Worm (Caenorhabditis elegans) whole organism, L1 larva: ENCODE measurements around the gene sel-2.

ENCODE experiments used
- C04F5.9 ChIP-seq: sonication (generic microtip); optimal IDR thresholded peaks from 2 replicates; lab custom pipeline; 2016; ENCODE audit warnings: missing genetic modification characterization, missing compliant biosample characterization
- C16A3.4 ChIP-seq: fragments of 150-350 bp; optimal IDR thresholded peaks from 2 replicates; lab custom pipeline; 2014; ENCODE audit warnings: missing biosample characterization, missing genetic modification characterization
- C34B4.2 ChIP-seq: sonication (generic microtip); optimal IDR thresholded peaks from 2 replicates; lab custom pipeline; 2017; ENCODE audit warnings: mild to moderate bottlenecking, missing genetic modification characterization, missing compliant biosample characterization
- F16B12.6 ChIP-seq: fragments of 150-350 bp; optimal IDR thresholded peaks from 2 replicates; lab custom pipeline; 2014; ENCODE audit warnings: missing biosample characterization, missing genetic modification characterization
- Y116A8C.19 ChIP-seq: sonication (generic microtip); optimal IDR thresholded peaks from 2 replicates; lab custom pipeline; 2016; ENCODE audit warnings: missing compliant biosample characterization, missing genetic modification characterization, borderline replicate concordance
- aly-2 ChIP-seq: fragments of 150-350 bp; optimal IDR thresholded peaks from 2 replicates; lab custom pipeline; 2014; ENCODE audit warnings: missing biosample characterization, missing genetic modification characterization
- ama-1 ChIP-seq: fragments of 150-350 bp; optimal IDR thresholded peaks from 2 replicates; lab custom pipeline; 2014
- blmp-1 ChIP-seq: fragments of 150-350 bp; optimal IDR thresholded peaks from 2 replicates; lab custom pipeline; 2014; ENCODE audit warnings: missing biosample characterization, missing genetic modification characterization
- ceh-63 ChIP-seq: fragments of 200-800 bp; sonication (Bioruptor generic); optimal IDR thresholded peaks from 2 replicates; lab custom pipeline; 2018; ENCODE audit warnings: mild to moderate bottlenecking, missing genetic modification characterization, missing compliant biosample characterization
- ceh-8 ChIP-seq: fragments of 200-800 bp; sonication (Bioruptor generic); optimal IDR thresholded peaks from 2 replicates; lab custom pipeline; 2018; ENCODE audit warnings: mild to moderate bottlenecking, missing genetic modification characterization, moderate library complexity, missing compliant biosample characterization
- ceh-88 ChIP-seq: fragments of 200-800 bp; sonication (Bioruptor generic); IDR thresholded peaks from 2 replicates; pipeline ENCODE4 v1.3.6; 2022; ENCODE audit warnings: missing genetic modification characterization, missing compliant biosample characterization
- dsc-1 ChIP-seq: sonication (generic microtip); optimal IDR thresholded peaks from 2 replicates; lab custom pipeline; 2016; ENCODE audit warnings: mild to moderate bottlenecking, missing genetic modification characterization, missing compliant biosample characterization
- efl-1 ChIP-seq, 4 experiments: fragments of 150-350 bp; optimal IDR thresholded peaks in 3 of 4; peaks in 1 of 4; 1 replicate in 1 of 4; 2 replicates in 3 of 4; lab custom pipeline; 2014; ENCODE audit warnings: missing biosample characterization in 2 of 4, missing genetic modification characterization in 2 of 4, missing genetic modification reagents in 2 of 4
- efl-3 ChIP-seq: fragments of 200-800 bp; sonication (Bioruptor generic); optimal IDR thresholded peaks from 2 replicates; lab custom pipeline; 2018; ENCODE audit warnings: mild to moderate bottlenecking, missing genetic modification characterization, missing compliant biosample characterization
- egl-27 ChIP-seq, 2 experiments: fragments of 150-350 bp in 1 of 2; sonication (generic microtip); optimal IDR thresholded peaks; 3 replicates each; lab custom pipeline; 2017 to 2018; ENCODE audit warnings: missing biosample characterization in 2 of 2, missing genetic modification characterization in 2 of 2, missing genetic modification reagents in 2 of 2
- elt-2 ChIP-seq: sonication (generic microtip); optimal IDR thresholded peaks from 2 replicates; lab custom pipeline; 2016; ENCODE audit warnings: missing genetic modification characterization, mild to moderate bottlenecking, inconsistent platforms, missing compliant biosample characterization, missing genetic modification reagents
- fkh-4 ChIP-seq: sonication (generic microtip); optimal IDR thresholded peaks from 2 replicates; lab custom pipeline; 2016; ENCODE audit warnings: missing compliant biosample characterization, missing genetic modification characterization, borderline replicate concordance
- fos-1 ChIP-seq: fragments of 150-350 bp; optimal IDR thresholded peaks from 2 replicates; lab custom pipeline; 2014; ENCODE audit warnings: missing biosample characterization, missing genetic modification characterization
- grh-1 ChIP-seq: fragments of 200-800 bp; sonication (Bioruptor generic); IDR thresholded peaks from 2 replicates; pipeline ENCODE4 v1.3.6; 2022; ENCODE audit warnings: missing genetic modification reagents, missing genetic modification characterization, missing compliant biosample characterization
- hlh-17 ChIP-seq: fragments of 200-800 bp; sonication (Bioruptor generic); optimal IDR thresholded peaks from 2 replicates; lab custom pipeline; 2018; ENCODE audit warnings: missing genetic modification characterization, mild to moderate bottlenecking, missing compliant biosample characterization, moderate library complexity, borderline replicate concordance
- irx-1 ChIP-seq: sonication (generic microtip); optimal IDR thresholded peaks from 2 replicates; lab custom pipeline; 2016; ENCODE audit warnings: missing genetic modification characterization, missing compliant biosample characterization
- lin-15B ChIP-seq: fragments of 150-350 bp; sonication (generic microtip); optimal IDR thresholded peaks from 3 replicates; lab custom pipeline; 2014; ENCODE audit warnings: missing biosample characterization, missing genetic modification characterization
- lin-35 ChIP-seq, 2 experiments: fragments of 150-350 bp; optimal IDR thresholded peaks; 2 replicates each; lab custom pipeline; 2014; ENCODE audit warnings: missing biosample characterization in 2 of 2, missing genetic modification characterization in 2 of 2, missing genetic modification reagents in 2 of 2
- lin-39 ChIP-seq: fragments of 150-350 bp; optimal IDR thresholded peaks from 2 replicates; lab custom pipeline; 2014; ENCODE audit warnings: missing biosample characterization, missing genetic modification reagents, missing genetic modification characterization
- lir-3 ChIP-seq: sonication (generic microtip); optimal IDR thresholded peaks from 2 replicates; lab custom pipeline; 2016; ENCODE audit warnings: mild to moderate bottlenecking, missing genetic modification characterization, moderate library complexity, missing compliant biosample characterization; ENCODE audit not compliant: poor library complexity
- mdl-1 ChIP-seq, 2 experiments: fragments of 150-350 bp; optimal IDR thresholded peaks; 2 replicates each; lab custom pipeline; 2014 to 2017; ENCODE audit warnings: missing biosample characterization in 2 of 2, missing genetic modification characterization in 2 of 2, inconsistent platforms in 1 of 2
- mep-1 ChIP-seq: fragments of 150-350 bp; optimal IDR thresholded peaks from 2 replicates; lab custom pipeline; 2014; ENCODE audit warnings: missing biosample characterization, missing genetic modification characterization
- nhr-11 ChIP-seq: fragments of 150-350 bp; optimal IDR thresholded peaks from 2 replicates; lab custom pipeline; 2014; ENCODE audit warnings: missing biosample characterization, missing genetic modification characterization
- nhr-20 ChIP-seq: sonication (generic microtip); optimal IDR thresholded peaks from 2 replicates; lab custom pipeline; 2016; ENCODE audit warnings: mild to moderate bottlenecking, missing genetic modification characterization, missing compliant biosample characterization
- nhr-237 ChIP-seq: fragments of 150-350 bp; optimal IDR thresholded peaks from 2 replicates; lab custom pipeline; 2014; ENCODE audit warnings: missing biosample characterization, missing genetic modification characterization
- nhr-28 ChIP-seq: fragments of 150-350 bp; optimal IDR thresholded peaks from 2 replicates; lab custom pipeline; 2014; ENCODE audit warnings: missing biosample characterization, missing genetic modification characterization
- nhr-77 ChIP-seq: fragments of 150-350 bp; optimal IDR thresholded peaks from 2 replicates; lab custom pipeline; 2014; ENCODE audit warnings: missing biosample characterization, missing genetic modification characterization
- nhr-85 ChIP-seq: sonication (generic microtip); peaks from one replicate; lab custom pipeline; 2016; ENCODE audit warnings: missing genetic modification characterization, inconsistent platforms, missing compliant biosample characterization
- pag-3 ChIP-seq: sonication (generic microtip); optimal IDR thresholded peaks from 2 replicates; lab custom pipeline; 2017; ENCODE audit warnings: missing genetic modification characterization, mild to moderate bottlenecking, missing compliant biosample characterization, antibody characterized with exemption, borderline replicate concordance; ENCODE audit not compliant: insufficient read depth
- rnt-1 ChIP-seq: sonication (generic microtip); optimal IDR thresholded peaks from 2 replicates; lab custom pipeline; 2016; ENCODE audit warnings: mild to moderate bottlenecking, missing genetic modification characterization, moderate library complexity, missing compliant biosample characterization
- skn-1 ChIP-seq: fragments of 150-350 bp; optimal IDR thresholded peaks from 2 replicates; lab custom pipeline; 2014; ENCODE audit warnings: missing biosample characterization, missing genetic modification characterization
- snpc-4 ChIP-seq: fragments of 150-350 bp; optimal IDR thresholded peaks from 2 replicates; lab custom pipeline; 2014; ENCODE audit warnings: missing biosample characterization, missing genetic modification characterization
- swsn-7 ChIP-seq: sonication (generic microtip); optimal IDR thresholded peaks from 2 replicates; lab custom pipeline; 2016; ENCODE audit warnings: missing genetic modification characterization, missing compliant biosample characterization
- tbx-2 ChIP-seq: sonication (generic microtip); optimal IDR thresholded peaks from 2 replicates; lab custom pipeline; 2016; ENCODE audit warnings: missing genetic modification characterization, missing compliant biosample characterization
- unc-130 ChIP-seq: fragments of 150-350 bp; optimal IDR thresholded peaks from 2 replicates; lab custom pipeline; 2017; ENCODE audit warnings: missing biosample characterization, missing genetic modification characterization, inconsistent platforms
- unc-30 ChIP-seq: sonication (generic microtip); optimal IDR thresholded peaks from 2 replicates; lab custom pipeline; 2017; ENCODE audit warnings: missing biosample characterization, missing genetic modification characterization
- unc-62 ChIP-seq: fragments of 150-350 bp; optimal IDR thresholded peaks from 2 replicates; lab custom pipeline; 2014; ENCODE audit warnings: missing biosample characterization, missing genetic modification reagents, missing genetic modification characterization
- vab-15 ChIP-seq: sonication (generic microtip); optimal IDR thresholded peaks from 2 replicates; lab custom pipeline; 2017; ENCODE audit warnings: missing genotype, mild to moderate bottlenecking, missing genetic modification characterization, missing compliant biosample characterization
- xbp-1 ChIP-seq: sonication (generic microtip); optimal IDR thresholded peaks from 2 replicates; lab custom pipeline; 2016; ENCODE audit warnings: missing genetic modification characterization, missing compliant biosample characterization
- zip-4 ChIP-seq: fragments of 200-800 bp; sonication (Bioruptor generic); optimal IDR thresholded peaks from 2 replicates; lab custom pipeline; 2018; ENCODE audit warnings: mild to moderate bottlenecking, missing genetic modification characterization, moderate library complexity, missing compliant biosample characterization
- ztf-11 ChIP-seq, 2 experiments: sonication (generic microtip); optimal IDR thresholded peaks; 2 replicates each; lab custom pipeline; 2016 to 2017; ENCODE audit warnings: missing genetic modification characterization in 2 of 2, missing biosample characterization in 1 of 2, missing compliant biosample characterization in 1 of 2
- ztf-4 ChIP-seq: fragments of 150-350 bp; optimal IDR thresholded peaks from 2 replicates; lab custom pipeline; 2014; ENCODE audit warnings: missing biosample characterization, missing genetic modification characterization

The sel-2 gene

DNA sequence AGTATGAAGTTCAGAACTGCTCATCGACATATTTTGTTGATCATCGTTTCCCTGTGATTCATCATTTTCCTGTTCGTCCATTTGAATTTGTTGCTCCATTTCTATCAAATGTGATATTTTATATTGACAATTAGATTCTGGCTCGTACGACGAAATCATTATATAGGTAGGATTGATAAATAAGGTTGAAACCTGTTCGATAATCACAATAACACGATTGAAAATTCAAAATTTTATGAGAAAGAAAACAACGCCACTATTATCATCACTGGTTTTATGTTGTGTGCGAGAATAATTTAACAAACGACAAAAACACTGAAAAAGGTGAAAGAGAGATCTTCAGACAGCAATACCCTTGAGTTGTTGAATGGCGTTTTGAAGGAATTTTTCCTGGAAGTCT is 17.9 kb downstream of the sel-2 start, which contains the start of gene apc-11:
TSS of gene apc-11 (minus strand) at position 101 of the 400 bp plus-strand sequence.
- TF ChIP-seq hlh-17 (no peak), nhr-85 (tag; lab: Kevin White, UChicago) (peak; percentile 52), fkh-4 (tag; lab: Kevin White, UChicago) (no peak)

DNA sequence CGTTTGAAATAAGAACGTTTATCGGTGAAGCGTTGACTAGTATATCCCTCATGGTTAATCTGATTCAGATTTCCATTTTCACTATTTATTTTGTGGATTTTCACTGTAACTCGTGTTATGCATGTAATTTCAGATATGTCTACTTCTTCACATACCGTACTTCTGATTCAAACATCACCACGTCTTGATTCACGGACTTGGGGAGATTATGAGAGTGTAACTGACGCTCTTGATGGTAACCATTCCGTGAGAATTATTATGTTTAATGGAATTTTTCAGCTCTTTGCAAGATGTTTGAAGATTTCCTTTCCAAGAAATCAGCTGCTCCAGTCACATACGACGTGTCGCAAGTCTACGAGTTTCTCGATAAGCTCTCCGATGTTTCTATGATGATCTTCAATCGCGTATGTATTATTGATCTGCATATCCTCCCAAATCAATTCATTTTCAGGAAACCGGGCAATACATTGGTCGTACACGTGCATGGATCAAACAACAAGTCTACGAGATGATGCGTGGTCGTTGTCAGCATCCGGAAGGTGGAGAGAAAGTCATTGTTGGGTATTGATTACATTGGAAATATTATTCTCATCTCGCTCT is 19.0 kb downstream of the sel-2 start, which contains the start of gene erh-2:
TSS of gene erh-2 (plus strand) at position 134 of the 600 bp plus-strand sequence.
- TF ChIP-seq ceh-63 (GFP tag; lab: Kevin White, UChicago): no peak
- peak; percentile 62 for TF ChIP-seq nhr-85 (tag; lab: Kevin White, UChicago)

DNA sequence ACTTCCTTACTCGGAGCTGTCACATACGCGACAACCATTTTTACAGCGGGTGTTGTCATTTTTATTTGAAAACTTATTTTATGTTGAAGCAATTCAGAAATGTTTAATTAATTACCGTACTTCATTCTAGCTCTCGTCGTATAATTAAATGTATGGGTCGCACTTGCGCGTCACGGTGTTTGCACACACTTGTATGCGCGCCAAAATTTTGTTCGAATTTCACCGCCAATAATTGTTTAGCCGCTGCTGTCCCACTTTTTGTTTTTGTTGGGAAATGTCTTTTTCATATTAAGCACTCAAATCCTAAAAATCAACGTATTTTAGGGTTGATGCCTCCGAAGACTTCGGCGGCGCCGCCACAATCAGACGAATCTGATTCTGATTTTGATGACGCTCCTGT is 25.0 kb downstream of the sel-2 start, which contains the start of the genes F35G12.7 and smc-4:
TSS of gene F35G12.7 (minus strand) at position 154 of the 400 bp plus-strand sequence.
TSS of gene smc-4 (plus strand) at position 325 of the 400 bp plus-strand sequence.
- TF ChIP-seq C16A3.4 (peak; percentile 70), lin-35 (GFP tag; optimal IDR thresholded peaks at IDR 0.05; lab: Kevin White, UChicago) (peak; percentile 87 to 94), unc-62 (GFP tag; lab: Kevin White, UChicago) (no peak), ztf-4 (tag; lab: Kevin White, UChicago) (peak; percentile 26), C04F5.9 (peak; percentile 48), tbx-2 (tag; lab: Kevin White, UChicago) (peak; percentile 58), ceh-88 (no peak), mdl-1 (tag; optimal IDR thresholded peaks at IDR 0.05; lab: Kevin White, UChicago) (peak in 1 of 2 experiments; percentile 33), fos-1 (no peak), Y116A8C.19 (no peak), swsn-7 (tag; lab: Kevin White, UChicago) (peak; percentile 64), F16B12.6 (tag; lab: Kevin White, UChicago) (peak; percentile 95), efl-3 (GFP tag; lab: Kevin White, UChicago) (no peak), ama-1 (no peak), grh-1 (peak; percentile 33; the same call in 1 of the 2 replicates), C34B4.2 (no peak), egl-27 (tag; optimal IDR thresholded peaks at IDR 0.05; lab: Kevin White, UChicago) (no peak), nhr-20 (tag; lab: Kevin White, UChicago) (peak; percentile 61), pag-3 (tag; lab: Kevin White, UChicago) (no peak), skn-1 (tag; lab: Kevin White, UChicago) (no peak), aly-2 (tag; lab: Kevin White, UChicago) (no peak), ceh-8 (GFP tag; lab: Kevin White, UChicago) (peak; percentile 34), hlh-17 (no peak), xbp-1 (peak; percentile 58), rnt-1 (peak; percentile 69), nhr-85 (tag; lab: Kevin White, UChicago) (peak; percentile 58), zip-4 (no peak), efl-1 (optimal IDR thresholded peaks at IDR 0.05; lab: Kevin White, UChicago) (peak; percentile 81 to 89), efl-1 (GFP tag; optimal IDR thresholded peaks at IDR 0.05 in 1 of 2; lab: Kevin White, UChicago) (peak; percentile 89 to 99), ztf-11 (tag; optimal IDR thresholded peaks at IDR 0.05; lab: Kevin White, UChicago) (peak in 1 of 2 experiments; percentile 17), nhr-28 (no peak), vab-15 (tag; lab: Kevin White, UChicago) (peak; percentile 30), elt-2 (tag; lab: Kevin White, UChicago) (no peak), unc-30 (no peak), lin-15B (tag; lab: Kevin White, UChicago) (peak; percentile 35), unc-130 (tag; lab: Kevin White, UChicago) (peak; percentile 71), dsc-1 (peak; percentile 64), irx-1 (tag; lab: Kevin White, UChicago) (peak; percentile 46), lin-39 (tag; lab: Kevin White, UChicago) (peak; percentile 15), nhr-77 (tag; lab: Kevin White, UChicago) (no peak), lir-3 (no peak), nhr-11 (tag; lab: Kevin White, UChicago) (no peak), blmp-1 (tag; lab: Kevin White, UChicago) (no peak), mep-1 (tag; lab: Kevin White, UChicago) (peak; percentile 79), nhr-237 (tag; lab: Kevin White, UChicago) (no peak), snpc-4 (tag; lab: Kevin White, UChicago) (peak; percentile 9)
